Worm (Caenorhabditis elegans): ENCODE results near the gene ZK180.7.

The ZK180.7 gene

ce11 chrIV:4542972-4543371 lies 52.6 kb downstream of the ZK180.7 start:
- TF ChIP-seq unc-42 (tag; optimal IDR thresholded peaks at IDR 0.05) (no peak), rnt-1 (tag; optimal IDR thresholded peaks at IDR 0.05) (no peak), pag-3 (tag; optimal IDR thresholded peaks at IDR 0.05; ENCODE audit: borderline replicate concordance) (no peak), mec-3 (tag; optimal IDR thresholded peaks at IDR 0.05; ENCODE audit: borderline replicate concordance) (no peak), ceh-48 (tag; optimal IDR thresholded peaks at IDR 0.05) (no peak)

ce11 chrIV:4544215-4544614 lies 53.9 kb downstream of the ZK180.7 start:
- peak; percentile 82 for TF ChIP-seq elt-2 (tag; optimal IDR thresholded peaks at IDR 0.05)
- TF ChIP-seq gmeb-2 (tag; optimal IDR thresholded peaks at IDR 0.05), result no peak
